Worm (Caenorhabditis elegans) whole organism, young adult: Measurements from ENCODE around the gene Y57G11C.31.

Source experiments
- F22D6.2 ChIP-seq: sonication (generic microtip); optimal IDR thresholded peaks from 2 replicates; lab custom pipeline; 2016; ENCODE audit warnings: mild to moderate bottlenecking, missing genetic modification characterization, missing compliant biosample characterization
- F37B4.10 ChIP-seq: fragments of 200-800 bp; sonication (Bioruptor generic); IDR thresholded peaks from 2 replicates; pipeline ENCODE4 v1.3.6; 2022; ENCODE audit warnings: missing genetic modification characterization, missing compliant biosample characterization
- F39B2.1 ChIP-seq: fragments of 200-800 bp; sonication (Bioruptor generic); IDR thresholded peaks from 2 replicates; pipeline ENCODE4 v1.3.6; 2022; ENCODE audit warnings: missing genetic modification reagents, missing genetic modification characterization, missing compliant biosample characterization
- F57C9.4 ChIP-seq: sonication (generic microtip); optimal IDR thresholded peaks from 2 replicates; lab custom pipeline; 2017; ENCODE audit warnings: mild to moderate bottlenecking, missing genetic modification characterization, missing compliant biosample characterization
- attf-6 ChIP-seq: fragments of 200-800 bp; sonication (Bioruptor generic); IDR thresholded peaks from 2 replicates; pipeline ENCODE4 v1.3.6; 2022; ENCODE audit warnings: missing genetic modification reagents, missing genetic modification characterization, missing compliant biosample characterization
- bed-1 ChIP-seq: fragments of 200-800 bp; sonication (Bioruptor generic); IDR thresholded peaks from 2 replicates; pipeline ENCODE4 v1.3.6; 2022; ENCODE audit warnings: missing genetic modification reagents, missing genetic modification characterization, missing compliant biosample characterization
- ccch-3 ChIP-seq: fragments of 200-800 bp; sonication (Bioruptor generic); optimal IDR thresholded peaks from 2 replicates; lab custom pipeline; 2018; ENCODE audit warnings: mild to moderate bottlenecking, missing genetic modification characterization, missing compliant biosample characterization
- chd-7 ChIP-seq: sonication (generic microtip); optimal IDR thresholded peaks from 2 replicates; lab custom pipeline; 2016; ENCODE audit warnings: mild to moderate bottlenecking, missing genetic modification characterization, moderate library complexity, missing compliant biosample characterization
- dpff-1 ChIP-seq: sonication (generic microtip); optimal IDR thresholded peaks from 2 replicates; lab custom pipeline; 2017; ENCODE audit warnings: mild to moderate bottlenecking, missing genetic modification characterization, missing compliant biosample characterization
- egrh-3 ChIP-seq: fragments of 200-800 bp; sonication (Bioruptor generic); IDR thresholded peaks from 2 replicates; pipeline ENCODE4 v1.3.6; 2022; ENCODE audit warnings: missing genetic modification reagents, missing genetic modification characterization, missing compliant biosample characterization
- ekl-4 ChIP-seq: fragments of 200-800 bp; sonication (Bioruptor generic); IDR thresholded peaks from 2 replicates; pipeline ENCODE4 v1.3.6; 2022; ENCODE audit warnings: missing genetic modification reagents, missing genetic modification characterization, missing compliant biosample characterization
- hmg-1.2 ChIP-seq: fragments of 200-800 bp; sonication (Bioruptor generic); IDR thresholded peaks from 2 replicates; pipeline ENCODE4 v1.3.6; 2022; ENCODE audit warnings: missing genetic modification reagents, missing genetic modification characterization, missing compliant biosample characterization
- let-526 ChIP-seq: fragments of 200-800 bp; sonication (Bioruptor generic); IDR thresholded peaks from 2 replicates; pipeline ENCODE4 v1.3.6; 2022; ENCODE audit warnings: missing genetic modification reagents, missing genetic modification characterization, missing compliant biosample characterization
- let-607 ChIP-seq, 2 experiments: fragments of 200-800 bp in 1 of 2; sonication (Bioruptor generic) in 1 of 2; sonication (generic microtip) in 1 of 2; optimal IDR thresholded peaks; 2 replicates each; lab custom pipeline; 2016 to 2018; ENCODE audit warnings: mild to moderate bottlenecking in 2 of 2, missing compliant biosample characterization in 2 of 2, missing genetic modification characterization in 2 of 2, moderate library complexity in 2 of 2, missing genotype in 1 of 2
- madf-10 ChIP-seq: sonication (generic microtip); optimal IDR thresholded peaks from 2 replicates; lab custom pipeline; 2016; ENCODE audit warnings: mild to moderate bottlenecking, missing genetic modification characterization, missing compliant biosample characterization
- mel-28 ChIP-seq: sonication (generic microtip); optimal IDR thresholded peaks from 2 replicates; lab custom pipeline; 2016; ENCODE audit warnings: borderline replicate concordance, mild to moderate bottlenecking, missing genetic modification characterization, missing compliant biosample characterization
- mxl-1 ChIP-seq: sonication (generic microtip); optimal IDR thresholded peaks from 2 replicates; lab custom pipeline; 2016; ENCODE audit warnings: missing genetic modification characterization, missing compliant biosample characterization
- nfya-2 ChIP-seq: fragments of 200-800 bp; sonication (Bioruptor generic); IDR thresholded peaks from 2 replicates; pipeline ENCODE4 v1.3.6; 2022; ENCODE audit warnings: missing genetic modification reagents, missing genetic modification characterization, missing compliant biosample characterization
- nhr-179 ChIP-seq: sonication (generic microtip); optimal IDR thresholded peaks from 2 replicates; lab custom pipeline; 2016; ENCODE audit warnings: mild to moderate bottlenecking, missing genetic modification characterization, missing compliant biosample characterization
- pbrm-1 ChIP-seq: fragments of 200-800 bp; sonication (Bioruptor generic); IDR thresholded peaks from 2 replicates; pipeline ENCODE4 v1.3.6; 2022; ENCODE audit warnings: missing genetic modification reagents, missing genetic modification characterization, missing compliant biosample characterization
- rec-8 ChIP-seq, 2 experiments: sonication (generic microtip); optimal IDR thresholded peaks; 2 replicates each; lab custom pipeline; 2016; ENCODE audit warnings: mild to moderate bottlenecking in 2 of 2, missing genetic modification characterization in 2 of 2, missing genetic modification reagents in 2 of 2, missing genotype in 2 of 2, missing biosample characterization in 1 of 2, missing compliant biosample characterization in 1 of 2, moderate library complexity in 1 of 2
- sea-2 ChIP-seq: fragments of 200-800 bp; sonication (Bioruptor generic); IDR thresholded peaks from 2 replicates; pipeline ENCODE4 v1.3.6; 2022; ENCODE audit warnings: missing genetic modification characterization, missing compliant biosample characterization
- snpc-1.3 ChIP-seq: sonication (generic microtip); optimal IDR thresholded peaks from 2 replicates; lab custom pipeline; 2017; ENCODE audit warnings: missing genetic modification characterization, mild to moderate bottlenecking, missing compliant biosample characterization, antibody characterized with exemption, moderate library complexity, missing genotype, missing genetic modification reagents; ENCODE audit not compliant: insufficient read depth
- snpc-4 ChIP-seq, 5 experiments: fragments of 150-350 bp in 1 of 5; sonication (generic microtip) in 4 of 5; optimal IDR thresholded peaks; 2 replicates each; lab custom pipeline; 2014 to 2018; ENCODE audit warnings: missing genetic modification characterization in 5 of 5, missing biosample characterization in 3 of 5, antibody characterized with exemption in 2 of 5, mild to moderate bottlenecking in 2 of 5, missing compliant biosample characterization in 2 of 5, missing genotype in 2 of 5, moderate library complexity in 2 of 5, missing genetic modification reagents in 1 of 5
- sptf-2 ChIP-seq: fragments of 200-800 bp; sonication (Bioruptor generic); optimal IDR thresholded peaks from 2 replicates; lab custom pipeline; 2018; ENCODE audit warnings: mild to moderate bottlenecking, missing genetic modification characterization, missing compliant biosample characterization
- tlf-1 ChIP-seq: fragments of 200-800 bp; sonication (Bioruptor generic); optimal IDR thresholded peaks from 2 replicates; lab custom pipeline; 2018; ENCODE audit warnings: mild to moderate bottlenecking, missing genetic modification characterization, missing compliant biosample characterization
- ztf-22 ChIP-seq: fragments of 200-800 bp; sonication (Bioruptor generic); optimal IDR thresholded peaks from 2 replicates; lab custom pipeline; 2018; ENCODE audit warnings: mild to moderate bottlenecking, missing genetic modification characterization, moderate library complexity, missing compliant biosample characterization

Y57G11C.31 gene

ce11 chrIV:14675789-14676188, 1.4 kb upstream of the Y57G11C.31 start (continued):
- no peak for TF ChIP-seq ztf-22 (GFP tag; lab: Kevin White, UChicago)
- TF ChIP-seq, all 124 proteins: peak for 0

ce11 chrIV:14679060-14679459, 1.9 kb downstream of the Y57G11C.31 start:
- TF ChIP-seq madf-10 (tag; lab: Kevin White, UChicago) (no peak), pbrm-1 (GFP tag; lab: Robert Waterston, UW) (no peak), nfya-2 (GFP tag; lab: Robert Waterston, UW) (no peak), let-607 (tag; optimal IDR thresholded peaks at IDR 0.05; lab: Kevin White, UChicago) (no peak), snpc-4 (GFP tag; optimal IDR thresholded peaks at IDR 0.05; lab: Kevin White, UChicago) (no peak), snpc-4 (tag; optimal IDR thresholded peaks at IDR 0.05; lab: Kevin White, UChicago) (peak in 2 of 4 experiments; percentile 57 to 63)

ce11 chrIV:14687716-14688115, 10.5 kb downstream of the Y57G11C.31 start:
- TF ChIP-seq attf-6 (GFP tag; lab: Robert Waterston, UW) (peak; percentile 68; the same call in 1 of the 2 replicates), snpc-4 (GFP tag; optimal IDR thresholded peaks at IDR 0.05; lab: Kevin White, UChicago) (no peak), snpc-4 (tag; optimal IDR thresholded peaks at IDR 0.05; lab: Kevin White, UChicago) (peak in 2 of 4 experiments; percentile 55 to 56), F37B4.10 (GFP tag; lab: Robert Waterston, UW) (no peak), F22D6.2 (no peak)
- TF ChIP-seq, all 124 proteins: peak for 2

- no peak for TF ChIP-seq nhr-179 (tag; lab: Kevin White, UChicago)
- TF ChIP-seq F39B2.1 = no peak
- TF ChIP-seq sea-2 = no peak
- TF ChIP-seq chd-7 = no peak
- no peak for TF ChIP-seq madf-10 (tag; lab: Kevin White, UChicago)
- TF ChIP-seq mxl-1 = no peak
- no peak for TF ChIP-seq snpc-1.3 (tag; lab: Kevin White, UChicago)
- no peak for TF ChIP-seq rec-8 (tag; optimal IDR thresholded peaks at IDR 0.05; lab: Kevin White, UChicago)
- TF ChIP-seq let-526 = no peak
- TF ChIP-seq tlf-1 (GFP tag; lab: Kevin White, UChicago) = no peak
- no peak for TF ChIP-seq F57C9.4
- no peak for TF ChIP-seq ccch-3 (GFP tag; lab: Kevin White, UChicago)
Measured at ce11 chrIV:14699840-14700239, 22.7 kb downstream of the Y57G11C.31 start, which contains the start of gene haf-8. TSS of gene haf-8 (minus strand) at chrIV:14699940.

ce11 chrIV:14704155-14704554, 27.0 kb downstream of the Y57G11C.31 start, which contains the start of gene Y57G11C.40:
TSS of gene Y57G11C.40 (minus strand) at chrIV:14704255.
- TF ChIP-seq attf-6 (GFP tag; lab: Robert Waterston, UW) (peak; percentile 28; the same call in 1 of the 2 replicates), F37B4.10 (GFP tag; lab: Robert Waterston, UW) (no peak)
- TF ChIP-seq, all 124 proteins: peak for 1

- no peak for TF ChIP-seq sptf-2 (GFP tag; lab: Kevin White, UChicago)
- peak; percentile 77; the same call in 1 of the 2 replicates for TF ChIP-seq attf-6 (GFP tag; lab: Robert Waterston, UW)
- no peak for TF ChIP-seq dpff-1 (tag; lab: Kevin White, UChicago)
- TF ChIP-seq egrh-3 (GFP tag; lab: Robert Waterston, UW) = no peak
- TF ChIP-seq mel-28 (tag; lab: Kevin White, UChicago) = no peak
- TF ChIP-seq chd-7 = no peak
- no peak for TF ChIP-seq madf-10 (tag; lab: Kevin White, UChicago)
- TF ChIP-seq hmg-1.2 (GFP tag; lab: Robert Waterston, UW) = no peak
- no peak for TF ChIP-seq bed-1 (GFP tag; lab: Robert Waterston, UW)
- no peak for TF ChIP-seq ekl-4 (GFP tag; lab: Robert Waterston, UW)
- TF ChIP-seq snpc-4 (GFP tag; optimal IDR thresholded peaks at IDR 0.05; lab: Kevin White, UChicago) = no peak
- TF ChIP-seq snpc-4 (tag; optimal IDR thresholded peaks at IDR 0.05; lab: Kevin White, UChicago) = peak in 2 of 4 experiments; percentile 42 to 74
Measured at ce11 chrIV:14704952-14705351, 27.8 kb downstream of the Y57G11C.31 start.
